Fruit fly (Drosophila melanogaster): ENCODE data around the gene Mkp.
A peak's percentile ranks its signal among the peaks of the same experiment; 100 is the strongest.

Gene Mkp

dm6 chr3L:175949-176348 lies 8.4 kb downstream of the Mkp start, which contains the start of gene CG7049:
Gene CG7049, minus strand, starts transcription at chr3L:176228.
- TF ChIP-seq Lim3 (GFP tag; IDR thresholded peaks at IDR 0.05) (no peak), CG15514 (GFP tag; optimal IDR thresholded peaks at IDR 0.05) (peak; percentile 22), ham (GFP tag; IDR thresholded peaks at IDR 0.05) (no peak), Fer1 (GFP tag; optimal IDR thresholded peaks at IDR 0.05) (peak; percentile 3), trem (tag; optimal IDR thresholded peaks at IDR 0.05) (peak; percentile 28), Scr (GFP tag; IDR thresholded peaks at IDR 0.05; ENCODE audit: partially characterized antibody) (no peak), CG1024 (GFP tag; IDR thresholded peaks at IDR 0.05) (no peak), fd3F (GFP tag; optimal IDR thresholded peaks at IDR 0.05) (no peak), CG4424 (GFP tag; optimal IDR thresholded peaks at IDR 0.05) (peak; percentile 5), CG1603 (tag; optimal IDR thresholded peaks at IDR 0.05) (peak; percentile 80), br (optimal IDR thresholded peaks at IDR 0.05) (no peak), vvl (GFP tag; IDR thresholded peaks at IDR 0.05) (peak; percentile 33; the same call in 1 of the 2 replicates), CG10565 (GFP tag; optimal IDR thresholded peaks at IDR 0.05) (no peak), Eip74EF (GFP tag; optimal IDR thresholded peaks at IDR 0.05) (peak in 1 of 2 experiments; percentile 81), org-1 (GFP tag; optimal IDR thresholded peaks at IDR 0.05) (no peak), Hmr (GFP tag; optimal IDR thresholded peaks at IDR 0.05) (peak; percentile 10), Med (GFP tag) (peak; percentile 84), CG6654 (GFP tag; optimal IDR thresholded peaks at IDR 0.05) (no peak), CG14710 (tag; optimal IDR thresholded peaks at IDR 0.05) (peak; percentile 29), MBD-R2 (GFP tag; IDR thresholded peaks at IDR 0.05) (peak; percentile 78), CG14050 (GFP tag; IDR thresholded peaks at IDR 0.05) (no peak), PHDP (tag; optimal IDR thresholded peaks at IDR 0.05) (peak; percentile 12), CG2875 (GFP tag; optimal IDR thresholded peaks at IDR 0.05) (no peak), CG12659 (GFP tag; optimal IDR thresholded peaks at IDR 0.05) (peak; percentile 35), yki (optimal IDR thresholded peaks at IDR 0.05) (no peak), CG7786 (GFP tag; optimal IDR thresholded peaks at IDR 0.05) (no peak), Gsc (GFP tag; IDR thresholded peaks at IDR 0.05) (no peak), stwl (tag; optimal IDR thresholded peaks at IDR 0.05) (peak; percentile 29), Gug (GFP tag; IDR thresholded peaks at IDR 0.05) (no peak), CG13894 (tag; optimal IDR thresholded peaks at IDR 0.05) (no peak), Dp (GFP tag; optimal IDR thresholded peaks at IDR 0.05) (peak; percentile 31), ab (GFP tag; optimal IDR thresholded peaks at IDR 0.05) (no peak), CG9727 (GFP tag; optimal IDR thresholded peaks at IDR 0.05) (no peak), Dll (GFP tag; IDR thresholded peaks at IDR 0.05; ENCODE audit: partially characterized antibody) (peak; percentile 47; the same call in 2 of the 4 replicates), ato (GFP tag; IDR thresholded peaks at IDR 0.05; ENCODE audit: partially characterized antibody) (no peak), chinmo (GFP tag; IDR thresholded peaks at IDR 0.05; ENCODE audit: partially characterized antibody) (0 out of 4 replicates have a peak, but pooled peaks have one; percentile 35), HmgZ (tag; optimal IDR thresholded peaks at IDR 0.05) (peak; percentile 18), Neu2 (GFP tag; optimal IDR thresholded peaks at IDR 0.05; ENCODE audit: borderline replicate concordance) (no peak), CG15696 (tag; optimal IDR thresholded peaks at IDR 0.05) (no peak), Dip2 (GFP tag; IDR thresholded peaks at IDR 0.05) (no peak), CG2129 (GFP tag; IDR thresholded peaks at IDR 0.05; ENCODE audit: partially characterized antibody) (no peak), phol (tag; optimal IDR thresholded peaks at IDR 0.05) (peak; percentile 25), gfzf (GFP tag; optimal IDR thresholded peaks at IDR 0.05) (peak; percentile 72), jumu (GFP tag; optimal IDR thresholded peaks at IDR 0.05) (no peak), CG6254 (GFP tag; optimal IDR thresholded peaks at IDR 0.05) (peak; percentile 67), YL-1 (GFP tag; optimal IDR thresholded peaks at IDR 0.05) (peak; percentile 27), nerfin-2 (GFP tag; IDR thresholded peaks at IDR 0.05; ENCODE audit: partially characterized antibody) (no peak), crp (GFP tag; optimal IDR thresholded peaks at IDR 0.05) (no peak), ara (GFP tag; IDR thresholded peaks at IDR 0.05) (no peak), CG14860 (GFP tag; IDR thresholded peaks at IDR 0.05; ENCODE audit: partially characterized antibody) (0 out of 3 replicates have a peak, but pooled peaks have one; percentile 5)

Measured in whole organism, embryonic.